Worm (Caenorhabditis elegans) whole organism, L4 larva: Measurements from ENCODE around the gene F48F7.6.

Source experiments
- arid-1 ChIP-seq: fragments of 200-800 bp; sonication (Bioruptor generic); conservative IDR thresholded peaks from 2 replicates; pipeline ENCODE4 v1.3.6; 2022; ENCODE audit warnings: missing genetic modification reagents, missing genetic modification characterization, missing compliant biosample characterization
- ces-1 ChIP-seq: fragments of 150-350 bp; sonication (generic microtip); optimal IDR thresholded peaks from 4 replicates; lab custom pipeline; 2014; ENCODE audit warnings: missing biosample characterization, missing genetic modification reagents, missing genetic modification characterization
- fkh-10 ChIP-seq: fragments of 150-350 bp; optimal IDR thresholded peaks from 2 replicates; lab custom pipeline; 2014; ENCODE audit warnings: missing biosample characterization, missing genetic modification reagents, missing genetic modification characterization
- lsy-2 ChIP-seq, 2 experiments: fragments of 150-350 bp in 1 of 2; sonication (generic microtip) in 1 of 2; optimal IDR thresholded peaks; 2 replicates each; lab custom pipeline; 2014 to 2017; ENCODE audit warnings: missing biosample characterization in 2 of 2, missing genetic modification characterization in 2 of 2
- nhr-28 ChIP-seq: fragments of 150-350 bp; optimal IDR thresholded peaks from 2 replicates; lab custom pipeline; 2014; ENCODE audit warnings: missing biosample characterization, missing genetic modification characterization
- pha-4 ChIP-seq, 2 experiments: fragments of 150-350 bp in 1 of 2; fragments of 200-800 bp in 1 of 2; sonication (Bioruptor generic) in 1 of 2; IDR thresholded peaks in 1 of 2; optimal IDR thresholded peaks in 1 of 2; 2 replicates each; pipeline versions ENCODE4 v1.3.6 to Lab custom; 2014 to 2022; ENCODE audit warnings: missing genetic modification characterization in 2 of 2, missing genetic modification reagents in 2 of 2, missing biosample characterization in 1 of 2, missing compliant biosample characterization in 1 of 2
- pqm-1 ChIP-seq: sonication (generic microtip); optimal IDR thresholded peaks from 2 replicates; lab custom pipeline; 2017; ENCODE audit warnings: missing biosample characterization, missing genetic modification characterization
- snpc-4 ChIP-seq: fragments of 150-350 bp; optimal IDR thresholded peaks from 2 replicates; lab custom pipeline; 2014; ENCODE audit warnings: missing biosample characterization, missing genetic modification characterization

ce11 chrX:13929534-13929933, 48.1 kb upstream of the F48F7.6 start, which contains the start of gene meg-1:
- TF ChIP-seq pha-4 (GFP tag; IDR thresholded peaks at IDR 0.05; lab: Robert Waterston, UW), result no peak
- no peak for TF ChIP-seq pha-4 (tag; optimal IDR thresholded peaks at IDR 0.05; lab: Kevin White, UChicago)
- TF ChIP-seq pqm-1 (tag; lab: Kevin White, UChicago), result no peak
- no peak for TF ChIP-seq ces-1 (GFP tag; lab: Kevin White, UChicago)
- TF ChIP-seq fkh-10 (GFP tag; lab: Kevin White, UChicago), result no peak
- no peak for TF ChIP-seq nhr-28 (tag; lab: Kevin White, UChicago)
- no peak for TF ChIP-seq snpc-4 (tag; lab: Kevin White, UChicago)
- TF ChIP-seq arid-1 (GFP tag; lab: Robert Waterston, UW), result no peak
- no peak for TF ChIP-seq lsy-2 (tag; optimal IDR thresholded peaks at IDR 0.05; lab: Kevin White, UChicago)
